Worm (Caenorhabditis elegans): ENCODE results near the gene F54C8.7.

Gene F54C8.7

ce11 chrIII:9453962-9454361, at the start of gene F54C8.7:
F54C8.7 (minus strand) TSS chrIII:9454062.
- TF ChIP-seq sup-37 (GFP tag; optimal IDR thresholded peaks at IDR 0.05) (no peak), sptf-1 (tag; optimal IDR thresholded peaks at IDR 0.05) (no peak), dpl-1 (GFP tag; optimal IDR thresholded peaks at IDR 0.05) (no peak), efl-3 (GFP tag; optimal IDR thresholded peaks at IDR 0.05) (no peak), lir-3 (tag; optimal IDR thresholded peaks at IDR 0.05; ENCODE audit: poor library complexity) (no peak)

- TF ChIP-seq unc-130 (tag; optimal IDR thresholded peaks at IDR 0.05) (no peak), nhr-28 (tag; optimal IDR thresholded peaks at IDR 0.05) (no peak), C34B4.2 (tag; optimal IDR thresholded peaks at IDR 0.05) (no peak), efl-3 (GFP tag; optimal IDR thresholded peaks at IDR 0.05) (no peak), efl-1 (optimal IDR thresholded peaks at IDR 0.05) (no peak), efl-1 (GFP tag; optimal IDR thresholded peaks at IDR 0.05 in 1 of 2) (peak in 1 of 2 experiments; percentile 80), fkh-10 (GFP tag; optimal IDR thresholded peaks at IDR 0.05) (no peak), fkh-8 (tag; optimal IDR thresholded peaks at IDR 0.05) (no peak), aly-2 (tag; optimal IDR thresholded peaks at IDR 0.05) (no peak), elt-3 (tag; optimal IDR thresholded peaks at IDR 0.05) (peak in 5 of 6 experiments; percentile 27 to 81 (median 76)), swsn-7 (tag; optimal IDR thresholded peaks at IDR 0.05) (no peak), ceh-88 (GFP tag; IDR thresholded peaks at IDR 0.05) (no peak), dpl-1 (GFP tag; optimal IDR thresholded peaks at IDR 0.05) (no peak), elt-2 (tag; optimal IDR thresholded peaks at IDR 0.05) (no peak), lsy-2 (tag; optimal IDR thresholded peaks at IDR 0.05) (peak in 1 of 2 experiments; percentile 32), lin-35 (GFP tag; optimal IDR thresholded peaks at IDR 0.05) (peak in 1 of 2 experiments; percentile 7), mef-2 (tag; optimal IDR thresholded peaks at IDR 0.05) (no peak), unc-62 (GFP tag; optimal IDR thresholded peaks at IDR 0.05) (no peak), nhr-19 (GFP tag; conservative IDR thresholded peaks at IDR 0.05) (no peak), nhr-71 (tag; optimal IDR thresholded peaks at IDR 0.05) (peak; percentile 20), Y116A8C.19 (tag; optimal IDR thresholded peaks at IDR 0.05; ENCODE audit: borderline replicate concordance) (no peak), ceh-63 (GFP tag; optimal IDR thresholded peaks at IDR 0.05) (no peak), ceh-8 (GFP tag; optimal IDR thresholded peaks at IDR 0.05) (no peak), fkh-4 (tag; optimal IDR thresholded peaks at IDR 0.05; ENCODE audit: borderline replicate concordance) (no peak), pqm-1 (tag; optimal IDR thresholded peaks at IDR 0.05) (no peak), sox-4 (tag; optimal IDR thresholded peaks at IDR 0.05) (no peak), nhr-47 (tag; optimal IDR thresholded peaks at IDR 0.05) (no peak), ets-5 (GFP tag; IDR thresholded peaks at IDR 0.05) (no peak), mab-9 (GFP tag; IDR thresholded peaks at IDR 0.05) (no peak), ztf-11 (tag; optimal IDR thresholded peaks at IDR 0.05) (no peak), lin-15B (tag; optimal IDR thresholded peaks at IDR 0.05) (no peak), nhr-11 (tag; optimal IDR thresholded peaks at IDR 0.05) (no peak), hpl-2 (GFP tag; optimal IDR thresholded peaks at IDR 0.05) (no peak), ceh-82 (tag; optimal IDR thresholded peaks at IDR 0.05) (no peak), dsc-1 (tag; optimal IDR thresholded peaks at IDR 0.05) (no peak), ceh-90 (tag; optimal IDR thresholded peaks at IDR 0.05) (no peak), grh-1 (GFP tag; IDR thresholded peaks at IDR 0.05) (no peak), pax-3 (tag; optimal IDR thresholded peaks at IDR 0.05) (no peak), lin-14 (GFP tag; optimal IDR thresholded peaks at IDR 0.05) (peak; percentile 44), skn-1 (tag; optimal IDR thresholded peaks at IDR 0.05) (peak; percentile 23), nhr-84 (tag; optimal IDR thresholded peaks at IDR 0.05) (no peak), C16A3.4 (tag; optimal IDR thresholded peaks at IDR 0.05) (peak; percentile 17), blmp-1 (tag; optimal IDR thresholded peaks at IDR 0.05) (peak; percentile 63), fos-1 (tag; optimal IDR thresholded peaks at IDR 0.05) (no peak), isw-1 (GFP tag; IDR thresholded peaks at IDR 0.05) (no peak)
Measured at ce11 chrIII:9502155-9502714, 48.4 kb upstream of the F54C8.7 start.
